Worm (Caenorhabditis elegans) whole organism, L4 larva: ENCODE results near the gene tnt-3.

Experiments
- F37D6.2 ChIP-seq: sonication (generic microtip); optimal IDR thresholded peaks from 2 replicates; lab custom pipeline; 2016; ENCODE audit warnings: mild to moderate bottlenecking, missing genetic modification characterization, missing compliant biosample characterization
- F49E8.2 ChIP-seq: sonication (generic microtip); optimal IDR thresholded peaks from 2 replicates; lab custom pipeline; 2016; ENCODE audit warnings: missing compliant biosample characterization, mild to moderate bottlenecking, missing genetic modification characterization, borderline replicate concordance
- T20F7.1 ChIP-seq: fragments of 200-800 bp; sonication (Bioruptor generic); optimal IDR thresholded peaks from 2 replicates; lab custom pipeline; 2018; ENCODE audit warnings: mild to moderate bottlenecking, missing genetic modification characterization, missing compliant biosample characterization
- T26A8.4 ChIP-seq: fragments of 200-800 bp; sonication (Bioruptor generic); IDR thresholded peaks from 2 replicates; pipeline ENCODE4 v1.3.6; 2022; ENCODE audit warnings: missing genetic modification characterization, missing compliant biosample characterization
- Y48G9A.11 ChIP-seq: fragments of 200-800 bp; sonication (Bioruptor generic); IDR thresholded peaks from 2 replicates; pipeline ENCODE4 v1.3.6; 2022; ENCODE audit warnings: missing genetic modification reagents, missing genetic modification characterization, missing compliant biosample characterization
- Y5F2A.4 ChIP-seq: fragments of 200-800 bp; sonication (Bioruptor generic); optimal IDR thresholded peaks from 2 replicates; lab custom pipeline; 2018; ENCODE audit warnings: mild to moderate bottlenecking, missing genetic modification characterization, missing compliant biosample characterization
- aha-1 ChIP-seq: fragments of 150-350 bp; peaks from one replicate; lab custom pipeline; 2014; ENCODE audit warnings: missing biosample characterization, missing genetic modification characterization
- aly-2 ChIP-seq: sonication (generic microtip); optimal IDR thresholded peaks from 2 replicates; lab custom pipeline; 2018; ENCODE audit warnings: missing biosample characterization, missing genetic modification characterization
- ceh-20 ChIP-seq: fragments of 200-800 bp; sonication (Bioruptor generic); IDR thresholded peaks from 2 replicates; pipeline ENCODE4 v1.3.6; 2022; ENCODE audit warnings: missing genetic modification reagents, missing genetic modification characterization, missing compliant biosample characterization
- cey-2 ChIP-seq: sonication (generic microtip); optimal IDR thresholded peaks from 3 replicates; lab custom pipeline; 2017; ENCODE audit warnings: missing genetic modification characterization, mild to moderate bottlenecking, missing compliant biosample characterization, antibody characterized with exemption, borderline replicate concordance; ENCODE audit not compliant: insufficient read depth
- ctbp-1 ChIP-seq: fragments of 200-800 bp; sonication (Bioruptor generic); IDR thresholded peaks from 2 replicates; pipeline ENCODE4 v1.3.6; 2022; ENCODE audit warnings: missing genetic modification reagents, missing genetic modification characterization, missing compliant biosample characterization
- daf-16 ChIP-seq, 3 experiments: sonication (generic microtip); optimal IDR thresholded peaks; 2 replicates each; lab custom pipeline; 2016 to 2017; ENCODE audit warnings: missing genetic modification characterization in 3 of 3, missing genetic modification reagents in 3 of 3, mild to moderate bottlenecking in 2 of 3, missing compliant biosample characterization in 2 of 3, missing biosample characterization in 1 of 3, moderate library complexity in 1 of 3
- dpl-1 ChIP-seq: fragments of 150-350 bp; optimal IDR thresholded peaks from 2 replicates; lab custom pipeline; 2014; ENCODE audit warnings: missing biosample characterization, missing genetic modification reagents, missing genetic modification characterization
- duxl-1 ChIP-seq: sonication (generic microtip); optimal IDR thresholded peaks from 2 replicates; lab custom pipeline; 2016; ENCODE audit warnings: mild to moderate bottlenecking, missing genetic modification characterization, moderate library complexity, missing compliant biosample characterization; ENCODE audit not compliant: poor library complexity
- hif-1 ChIP-seq, 2 experiments: sonication (generic microtip); optimal IDR thresholded peaks; 2 replicates each; lab custom pipeline; 2016 to 2017; ENCODE audit warnings: missing compliant biosample characterization in 2 of 2, missing genetic modification characterization in 2 of 2, missing genetic modification reagents in 2 of 2, missing genotype in 2 of 2, mild to moderate bottlenecking in 1 of 2
- hlh-11 ChIP-seq: fragments of 200-800 bp; sonication (Bioruptor generic); optimal IDR thresholded peaks from 2 replicates; lab custom pipeline; 2018; ENCODE audit warnings: mild to moderate bottlenecking, missing genetic modification characterization, missing compliant biosample characterization
- lin-15B ChIP-seq: fragments of 150-350 bp; sonication (generic microtip); optimal IDR thresholded peaks from 3 replicates; lab custom pipeline; 2014; ENCODE audit warnings: missing biosample characterization, missing genetic modification characterization
- lin-29 ChIP-seq: fragments of 200-800 bp; sonication (Bioruptor generic); IDR thresholded peaks from 2 replicates; pipeline ENCODE4 v1.3.6; 2022; ENCODE audit warnings: missing genetic modification reagents, missing genetic modification characterization, missing compliant biosample characterization
- lin-38 ChIP-seq: fragments of 200-800 bp; sonication (Bioruptor generic); IDR thresholded peaks from 2 replicates; pipeline ENCODE4 v1.3.6; 2022; ENCODE audit warnings: missing genetic modification reagents, missing genetic modification characterization, missing compliant biosample characterization
- madf-5 ChIP-seq, 2 experiments: fragments of 200-800 bp; sonication (Bioruptor generic); IDR thresholded peaks; 2 replicates each; pipeline ENCODE4 v1.3.6; 2022; ENCODE audit warnings: missing compliant biosample characterization in 2 of 2, missing genetic modification characterization in 2 of 2
- mdl-1 ChIP-seq, 2 experiments: fragments of 150-350 bp in 1 of 2; sonication (generic microtip) in 1 of 2; optimal IDR thresholded peaks; 2 replicates each; lab custom pipeline; 2014 to 2017; ENCODE audit warnings: missing biosample characterization in 2 of 2, missing genetic modification characterization in 2 of 2
- mdt-29 ChIP-seq: fragments of 200-800 bp; sonication (Bioruptor generic); IDR thresholded peaks from 2 replicates; pipeline ENCODE4 v1.3.6; 2022; ENCODE audit warnings: missing genetic modification reagents, missing genetic modification characterization, missing compliant biosample characterization
- mxl-3 ChIP-seq: fragments of 200-800 bp; sonication (Bioruptor generic); optimal IDR thresholded peaks from 2 replicates; lab custom pipeline; 2018; ENCODE audit warnings: mild to moderate bottlenecking, missing genetic modification characterization, missing compliant biosample characterization
- nhr-102 ChIP-seq: sonication (generic microtip); optimal IDR thresholded peaks from 2 replicates; lab custom pipeline; 2016; ENCODE audit warnings: mild to moderate bottlenecking, missing genetic modification characterization, moderate library complexity, missing compliant biosample characterization
- nhr-11 ChIP-seq: fragments of 150-350 bp; optimal IDR thresholded peaks from 2 replicates; lab custom pipeline; 2014; ENCODE audit warnings: missing biosample characterization, missing genetic modification characterization
- nhr-25 ChIP-seq: sonication (generic microtip); optimal IDR thresholded peaks from 2 replicates; lab custom pipeline; 2017; ENCODE audit warnings: missing genetic modification characterization, mild to moderate bottlenecking, missing compliant biosample characterization, antibody characterized with exemption, moderate library complexity, borderline replicate concordance; ENCODE audit not compliant: insufficient read depth
- nhr-28 ChIP-seq: fragments of 150-350 bp; optimal IDR thresholded peaks from 2 replicates; lab custom pipeline; 2014; ENCODE audit warnings: missing biosample characterization, missing genetic modification characterization
- nhr-41 ChIP-seq: fragments of 200-800 bp; sonication (Bioruptor generic); IDR thresholded peaks from 2 replicates; pipeline ENCODE4 v1.3.6; 2022; ENCODE audit warnings: missing genetic modification reagents, missing genetic modification characterization, missing compliant biosample characterization
- nhr-48 ChIP-seq: sonication (generic microtip); optimal IDR thresholded peaks from 2 replicates; lab custom pipeline; 2016; ENCODE audit warnings: mild to moderate bottlenecking, missing genetic modification characterization, missing compliant biosample characterization
- nhr-6 ChIP-seq: fragments of 150-350 bp; optimal IDR thresholded peaks from 2 replicates; lab custom pipeline; 2014; ENCODE audit warnings: missing biosample characterization, missing genetic modification characterization
- sdz-12 ChIP-seq: fragments of 200-800 bp; sonication (Bioruptor generic); optimal IDR thresholded peaks from 2 replicates; lab custom pipeline; 2018; ENCODE audit warnings: mild to moderate bottlenecking, missing genetic modification characterization, missing compliant biosample characterization
- set-16 ChIP-seq: fragments of 200-800 bp; sonication (Bioruptor generic); IDR thresholded peaks from 2 replicates; pipeline ENCODE4 v1.3.6; 2022; ENCODE audit warnings: missing genetic modification reagents, missing genetic modification characterization, missing compliant biosample characterization
- snpc-1.2 ChIP-seq: fragments of 200-800 bp; sonication (Bioruptor generic); IDR thresholded peaks from 2 replicates; pipeline ENCODE4 v1.3.6; 2022; ENCODE audit warnings: missing genetic modification reagents, missing genetic modification characterization, missing compliant biosample characterization
- snpc-4 ChIP-seq: fragments of 150-350 bp; optimal IDR thresholded peaks from 2 replicates; lab custom pipeline; 2014; ENCODE audit warnings: missing biosample characterization, missing genetic modification characterization
- spr-1 ChIP-seq: sonication (generic microtip); optimal IDR thresholded peaks from 2 replicates; lab custom pipeline; 2016; ENCODE audit warnings: mild to moderate bottlenecking, missing genetic modification characterization, missing compliant biosample characterization
- tra-1 ChIP-seq: fragments of 200-800 bp; sonication (Bioruptor generic); IDR thresholded peaks from 2 replicates; pipeline ENCODE4 v1.3.6; 2022; ENCODE audit warnings: missing genetic modification reagents, missing genetic modification characterization, missing compliant biosample characterization
- unc-130 ChIP-seq: sonication (generic microtip); optimal IDR thresholded peaks from 2 replicates; lab custom pipeline; 2016; ENCODE audit warnings: missing genetic modification reagents, missing genetic modification characterization, missing compliant biosample characterization
- unc-62 ChIP-seq, 3 experiments: fragments of 150-350 bp in 1 of 3; sonication (generic microtip); optimal IDR thresholded peaks in 2 of 3; peaks in 1 of 3; 1 replicate in 1 of 3; 2 replicates in 2 of 3; lab custom pipeline; 2014 to 2017; ENCODE audit warnings: missing biosample characterization in 3 of 3, missing genetic modification characterization in 3 of 3, missing genetic modification reagents in 3 of 3, missing genotype in 1 of 3
- zag-1 ChIP-seq: fragments of 150-350 bp; optimal IDR thresholded peaks from 2 replicates; lab custom pipeline; 2014; ENCODE audit warnings: missing biosample characterization, missing genetic modification characterization
- zfp-2 ChIP-seq: sonication (generic microtip); optimal IDR thresholded peaks from 2 replicates; lab custom pipeline; 2016; ENCODE audit warnings: mild to moderate bottlenecking, missing genetic modification characterization, missing compliant biosample characterization
- zip-11 ChIP-seq: fragments of 200-800 bp; sonication (Bioruptor generic); IDR thresholded peaks from 2 replicates; pipeline ENCODE4 v1.3.6; 2022; ENCODE audit warnings: missing genetic modification characterization, missing compliant biosample characterization
- ztf-7 ChIP-seq: fragments of 150-350 bp; optimal IDR thresholded peaks from 2 replicates; lab custom pipeline; 2014; ENCODE audit warnings: missing biosample characterization, missing genetic modification characterization

Gene tnt-3

ce11 chrX:7951578-7951977, 6.7 kb upstream of the tnt-3 start (continued):
- TF ChIP-seq hlh-11 (tag; lab: Kevin White, UChicago), result peak; percentile 98
- peak; percentile 77; the same call in 1 of the 2 replicates for TF ChIP-seq tra-1 (GFP tag; lab: Robert Waterston, UW)
- TF ChIP-seq aly-2 (tag; lab: Kevin White, UChicago), result no peak
- TF ChIP-seq nhr-11 (tag; lab: Kevin White, UChicago), result peak; percentile 83
- peak; percentile 81 for TF ChIP-seq mxl-3 (GFP tag; lab: Kevin White, UChicago)
- peak; percentile 83 for TF ChIP-seq set-16 (GFP tag; lab: Robert Waterston, UW)
- no peak for TF ChIP-seq sdz-12 (GFP tag; lab: Kevin White, UChicago)
- TF ChIP-seq Y5F2A.4 (GFP tag; lab: Kevin White, UChicago), result no peak
- TF ChIP-seq lin-29 (GFP tag; lab: Robert Waterston, UW), result 0 out of 2 replicates have a peak, but pooled peaks have one; percentile 40
- peak; percentile 48 to 91 for TF ChIP-seq hif-1 (tag; optimal IDR thresholded peaks at IDR 0.05; lab: Kevin White, UChicago)
- peak; percentile 52 to 85 for TF ChIP-seq mdl-1 (tag; optimal IDR thresholded peaks at IDR 0.05; lab: Kevin White, UChicago)
- TF ChIP-seq mdt-29 (GFP tag; lab: Robert Waterston, UW), result peak; percentile 88
- TF ChIP-seq zag-1, result no peak
- peak in 1 of 2 experiments; percentile 99 for TF ChIP-seq unc-62 (GFP tag; optimal IDR thresholded peaks at IDR 0.05 in 1 of 2; lab: Kevin White, UChicago)
- no peak for TF ChIP-seq unc-62 (tag; optimal IDR thresholded peaks at IDR 0.05; lab: Kevin White, UChicago)
- TF ChIP-seq T26A8.4 (GFP tag; lab: Robert Waterston, UW), result peak; percentile 64; the same call in 1 of the 2 replicates
- TF ChIP-seq dpl-1 (GFP tag; lab: Kevin White, UChicago), result peak; percentile 38
- TF ChIP-seq madf-5 (GFP tag; IDR thresholded peaks at IDR 0.05; lab: Robert Waterston, UW), result no peak
- no peak for TF ChIP-seq T20F7.1
- peak; percentile 53 for TF ChIP-seq nhr-102 (tag; lab: Kevin White, UChicago)
- TF ChIP-seq ctbp-1 (GFP tag; lab: Robert Waterston, UW), result peak; percentile 83

ce11 chrX:7945438-7945837, 539 bp upstream of the tnt-3 start:
- TF ChIP-seq hlh-11 (tag; lab: Kevin White, UChicago) (peak; percentile 17), aha-1 (peak; percentile 30), ceh-20 (GFP tag; lab: Robert Waterston, UW) (no peak), daf-16 (GFP tag; optimal IDR thresholded peaks at IDR 0.05; lab: Kevin White, UChicago) (peak in 1 of 2 experiments; percentile 29), daf-16 (tag; optimal IDR thresholded peaks at IDR 0.05; lab: Kevin White, UChicago) (no peak)

ce11 chrX:7942675-7943074, 2.2 kb downstream of the tnt-3 start:
- TF ChIP-seq hif-1 (tag; optimal IDR thresholded peaks at IDR 0.05; lab: Kevin White, UChicago) (no peak), cey-2 (no peak), aha-1 (peak; percentile 90), zag-1 (no peak)

ce11 chrX:7932453-7932852, 12.4 kb downstream of the tnt-3 start:
- TF ChIP-seq duxl-1 (tag; lab: Kevin White, UChicago) (no peak), nhr-48 (no peak), nhr-41 (GFP tag; lab: Robert Waterston, UW) (no peak), nhr-25 (tag; lab: Kevin White, UChicago) (no peak), ztf-7 (tag; lab: Kevin White, UChicago) (no peak), snpc-1.2 (GFP tag; lab: Robert Waterston, UW) (no peak), spr-1 (no peak), mdt-29 (GFP tag; lab: Robert Waterston, UW) (no peak), nhr-6 (tag; lab: Kevin White, UChicago) (no peak), zip-11 (GFP tag; lab: Robert Waterston, UW) (no peak), Y48G9A.11 (GFP tag; lab: Robert Waterston, UW) (no peak), ctbp-1 (GFP tag; lab: Robert Waterston, UW) (no peak), F49E8.2 (no peak), unc-130 (GFP tag; lab: Kevin White, UChicago) (no peak), lin-15B (tag; lab: Kevin White, UChicago) (no peak), F37D6.2 (tag; lab: Kevin White, UChicago) (no peak), zfp-2 (no peak), snpc-4 (tag; lab: Kevin White, UChicago) (no peak), nhr-28 (tag; lab: Kevin White, UChicago) (no peak), lin-38 (GFP tag; lab: Robert Waterston, UW) (no peak)
